Worm (Caenorhabditis elegans) whole organism, L4/young adult: Measurements from ENCODE around the gene F32D8.15.

ENCODE experiments used
- dao-5 ChIP-seq: sonication (generic microtip); optimal IDR thresholded peaks from 2 replicates; lab custom pipeline; 2016; ENCODE audit warnings: missing genotype, missing genetic modification characterization, moderate library complexity, missing compliant biosample characterization
- him-1 ChIP-seq: sonication (generic microtip); optimal IDR thresholded peaks from 2 replicates; lab custom pipeline; 2016; ENCODE audit warnings: missing genotype, missing genetic modification reagents, missing genetic modification characterization, missing compliant biosample characterization

ce11 chrV:10929511-10929910 lies 25.7 kb downstream of the F32D8.15 start, which contains the start of gene F58B4.3:
- TF ChIP-seq him-1 (tag; lab: Kevin White, UChicago) (no peak), dao-5 (tag; lab: Kevin White, UChicago) (no peak)
